Fruit fly (Drosophila melanogaster): ENCODE measurements around the gene CstF50.

DNA sequence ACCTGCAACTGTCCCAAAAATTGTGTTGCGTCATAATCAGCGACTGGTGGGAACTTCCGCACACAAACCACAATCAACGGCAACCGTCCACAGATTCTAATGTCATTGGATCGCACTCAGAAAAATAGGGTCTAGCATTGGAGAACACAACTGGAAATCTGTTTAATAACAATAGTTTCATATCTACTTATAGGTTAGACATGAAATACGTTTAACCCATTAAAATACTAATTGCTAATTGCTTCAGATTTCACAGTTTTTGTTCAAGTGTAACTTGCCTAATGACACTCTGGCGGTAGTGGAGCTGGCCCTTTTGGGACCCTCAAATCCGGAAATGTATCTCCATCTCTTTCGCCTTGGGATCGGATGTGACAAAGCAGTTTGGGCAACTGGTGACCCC, 40.1 kb downstream of the CstF50 start:
- TF ChIP-seq CG8478 (optimal IDR thresholded peaks at IDR 0.05), result no peak
- TF ChIP-seq CTCF (optimal IDR thresholded peaks at IDR 0.05), result no peak

All from S2 (cell line).